Worm (Caenorhabditis elegans) whole organism, young adult: ENCODE measurements around the gene alg-4.

ENCODE experiments used
- B0035.1 ChIP-seq: sonication (generic microtip); optimal IDR thresholded peaks from 2 replicates; lab custom pipeline; 2016; ENCODE audit warnings: missing genetic modification characterization, mild to moderate bottlenecking, missing compliant biosample characterization, missing genotype, missing genetic modification reagents
- F23B12.7 ChIP-seq: sonication (generic microtip); optimal IDR thresholded peaks from 2 replicates; lab custom pipeline; 2017; ENCODE audit warnings: missing genetic modification characterization, mild to moderate bottlenecking, missing compliant biosample characterization, antibody characterized with exemption, moderate library complexity; ENCODE audit not compliant: insufficient read depth
- K11D2.4 ChIP-seq: fragments of 200-800 bp; sonication (Bioruptor generic); IDR thresholded peaks from 2 replicates; pipeline ENCODE4 v1.3.6; 2022; ENCODE audit warnings: missing genetic modification reagents, missing genetic modification characterization, missing compliant biosample characterization
- K12H6.12 ChIP-seq: fragments of 200-800 bp; sonication (Bioruptor generic); optimal IDR thresholded peaks from 2 replicates; lab custom pipeline; 2018; ENCODE audit warnings: mild to moderate bottlenecking, missing genetic modification characterization, missing compliant biosample characterization
- ama-1 ChIP-seq, 3 experiments: fragments of 150-350 bp in 1 of 3; sonication (generic microtip) in 2 of 3; optimal IDR thresholded peaks; 2 replicates each; lab custom pipeline; 2014 to 2018; ENCODE audit warnings: missing biosample characterization in 2 of 3, missing genetic modification characterization in 2 of 3, missing genetic modification reagents in 2 of 3
- lag-1 ChIP-seq: fragments of 200-800 bp; sonication (Bioruptor generic); IDR thresholded peaks from 2 replicates; pipeline ENCODE4 v1.3.6; 2022; ENCODE audit warnings: missing genetic modification reagents, missing genetic modification characterization, missing compliant biosample characterization
- lin-26 ChIP-seq: fragments of 200-800 bp; sonication (Bioruptor generic); IDR thresholded peaks from 2 replicates; pipeline ENCODE4 v1.3.6; 2022; ENCODE audit warnings: missing genetic modification reagents, missing genetic modification characterization, missing compliant biosample characterization
- pha-4 ChIP-seq: fragments of 150-350 bp; sonication (generic microtip); optimal IDR thresholded peaks from 2 replicates; lab custom pipeline; 2014; ENCODE audit warnings: missing biosample characterization, missing genetic modification reagents, missing genetic modification characterization
- tlf-1 ChIP-seq: fragments of 200-800 bp; sonication (Bioruptor generic); optimal IDR thresholded peaks from 2 replicates; lab custom pipeline; 2018; ENCODE audit warnings: mild to moderate bottlenecking, missing genetic modification characterization, missing compliant biosample characterization
- unc-62 ChIP-seq: fragments of 150-350 bp; optimal IDR thresholded peaks from 2 replicates; lab custom pipeline; 2014; ENCODE audit warnings: missing biosample characterization, missing genetic modification reagents, missing genetic modification characterization

DNA sequence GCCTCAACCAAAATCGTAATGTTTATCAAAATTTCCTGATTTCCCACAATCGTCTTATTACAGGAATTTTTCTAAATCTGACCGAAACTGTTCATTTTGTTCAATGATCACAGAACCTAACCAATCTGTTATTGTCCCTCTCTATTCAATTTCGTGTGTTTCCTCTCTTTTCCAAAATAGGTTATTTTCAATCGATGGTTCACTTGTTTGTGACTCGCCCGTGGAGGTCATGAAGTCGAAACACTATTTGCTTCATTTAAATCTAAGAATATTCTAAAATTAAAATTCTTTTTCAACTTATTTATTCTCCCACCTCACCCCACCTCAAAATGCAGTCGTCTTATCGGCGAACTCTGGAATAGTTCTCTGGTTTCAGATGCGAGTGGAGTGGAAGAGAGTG is 40.3 kb downstream of the alg-4 start:
- TF ChIP-seq F23B12.7 (tag; lab: Kevin White, UChicago) = no peak
- no peak for TF ChIP-seq K12H6.12 (tag; lab: Kevin White, UChicago)
- no peak for TF ChIP-seq pha-4 (tag; lab: Kevin White, UChicago)
- no peak for TF ChIP-seq B0035.1 (tag; lab: Kevin White, UChicago)
- TF ChIP-seq ama-1 (optimal IDR thresholded peaks at IDR 0.05; lab: Kevin White, UChicago) = no peak
- TF ChIP-seq ama-1 (GFP tag; optimal IDR thresholded peaks at IDR 0.05; lab: Kevin White, UChicago) = no peak
- no peak for TF ChIP-seq unc-62 (GFP tag; lab: Kevin White, UChicago)
- TF ChIP-seq K11D2.4 (GFP tag; lab: Robert Waterston, UW) = no peak
- no peak for TF ChIP-seq lin-26 (GFP tag; lab: Robert Waterston, UW)
- TF ChIP-seq tlf-1 (GFP tag; lab: Kevin White, UChicago) = no peak
- TF ChIP-seq lag-1 (GFP tag; lab: Robert Waterston, UW) = no peak
